Worm (Caenorhabditis elegans) whole organism, midembryonic: ENCODE measurements around the gene srw-1.

Experiments
- flt-1 ChIP-seq: fragments of 200-800 bp; sonication (Bioruptor generic); IDR thresholded peaks from 2 replicates; pipeline ENCODE4 v1.3.6; 2022; ENCODE audit warnings: missing genetic modification characterization, missing compliant biosample characterization
- klf-2 ChIP-seq: fragments of 200-800 bp; sonication (Bioruptor generic); conservative IDR thresholded peaks from 2 replicates; pipeline ENCODE4 v1.3.6; 2022; ENCODE audit warnings: missing genetic modification reagents, missing genetic modification characterization, missing compliant biosample characterization
- med-1 ChIP-seq: sonication (generic microtip); optimal IDR thresholded peaks from 2 replicates; lab custom pipeline; 2017; ENCODE audit warnings: missing genetic modification characterization, mild to moderate bottlenecking, missing compliant biosample characterization, antibody characterized with exemption, missing genetic modification reagents; ENCODE audit not compliant: insufficient read depth
- tab-1 ChIP-seq: fragments of 200-800 bp; sonication (Bioruptor generic); IDR thresholded peaks from 2 replicates; pipeline ENCODE4 v1.3.6; 2022; ENCODE audit warnings: missing genetic modification characterization, missing compliant biosample characterization
- ztf-29 ChIP-seq: fragments of 200-800 bp; sonication (Bioruptor generic); IDR thresholded peaks from 2 replicates; pipeline ENCODE4 v1.3.6; 2022; ENCODE audit warnings: missing genetic modification reagents, missing genetic modification characterization, missing compliant biosample characterization

- TF ChIP-seq ztf-29 (GFP tag; lab: Robert Waterston, UW) (no peak), klf-2 (no peak), med-1 (GFP tag; lab: Kevin White, UChicago) (no peak), tab-1 (GFP tag; lab: Robert Waterston, UW) (no peak), flt-1 (GFP tag; lab: Robert Waterston, UW) (no peak)
Observed at ce11 chrV:15181899-15182298, 16.2 kb upstream of the srw-1 start.
